Worm (Caenorhabditis elegans) whole organism, early embryonic: ENCODE data around the gene ZC412.10.
A peak's percentile ranks its signal among the peaks of the same experiment; 100 is the strongest.

Source experiments
- B0310.2 ChIP-seq: sonication (generic microtip); optimal IDR thresholded peaks from 2 replicates; lab custom pipeline; 2016; ENCODE audit warnings: mild to moderate bottlenecking, missing genetic modification characterization, missing compliant biosample characterization
- ama-1 ChIP-seq: fragments of 150-350 bp; optimal IDR thresholded peaks from 2 replicates; lab custom pipeline; 2014
- ceh-13 ChIP-seq: fragments of 200-800 bp; sonication (Bioruptor generic); optimal IDR thresholded peaks from 2 replicates; lab custom pipeline; 2018; ENCODE audit warnings: mild to moderate bottlenecking, missing genetic modification characterization, missing compliant biosample characterization
- ets-7 ChIP-seq: sonication (generic microtip); optimal IDR thresholded peaks from 2 replicates; lab custom pipeline; 2016; ENCODE audit warnings: missing genotype, missing genetic modification characterization, missing compliant biosample characterization
- flt-1 ChIP-seq: fragments of 200-800 bp; sonication (Bioruptor generic); IDR thresholded peaks from 2 replicates; pipeline ENCODE4 v1.3.6; 2022; ENCODE audit warnings: missing genetic modification characterization, missing compliant biosample characterization
- hmbx-1 ChIP-seq: sonication (generic microtip); optimal IDR thresholded peaks from 2 replicates; lab custom pipeline; 2016; ENCODE audit warnings: mild to moderate bottlenecking, missing genetic modification characterization, missing compliant biosample characterization
- pes-1 ChIP-seq: fragments of 200-800 bp; sonication (Bioruptor generic); IDR thresholded peaks from 2 replicates; pipeline ENCODE4 v1.3.6; 2022; ENCODE audit warnings: missing genetic modification reagents, missing genetic modification characterization, missing compliant biosample characterization
- scrt-1 ChIP-seq: fragments of 200-800 bp; sonication (Bioruptor generic); IDR thresholded peaks from 2 replicates; pipeline ENCODE4 v1.3.6; 2022; ENCODE audit warnings: missing genetic modification characterization, missing compliant biosample characterization
- tbx-37 ChIP-seq: fragments of 200-800 bp; sonication (Bioruptor generic); conservative IDR thresholded peaks from 2 replicates; pipeline ENCODE4 v1.3.6; 2022; ENCODE audit warnings: missing genetic modification reagents, missing genetic modification characterization, missing compliant biosample characterization

DNA sequence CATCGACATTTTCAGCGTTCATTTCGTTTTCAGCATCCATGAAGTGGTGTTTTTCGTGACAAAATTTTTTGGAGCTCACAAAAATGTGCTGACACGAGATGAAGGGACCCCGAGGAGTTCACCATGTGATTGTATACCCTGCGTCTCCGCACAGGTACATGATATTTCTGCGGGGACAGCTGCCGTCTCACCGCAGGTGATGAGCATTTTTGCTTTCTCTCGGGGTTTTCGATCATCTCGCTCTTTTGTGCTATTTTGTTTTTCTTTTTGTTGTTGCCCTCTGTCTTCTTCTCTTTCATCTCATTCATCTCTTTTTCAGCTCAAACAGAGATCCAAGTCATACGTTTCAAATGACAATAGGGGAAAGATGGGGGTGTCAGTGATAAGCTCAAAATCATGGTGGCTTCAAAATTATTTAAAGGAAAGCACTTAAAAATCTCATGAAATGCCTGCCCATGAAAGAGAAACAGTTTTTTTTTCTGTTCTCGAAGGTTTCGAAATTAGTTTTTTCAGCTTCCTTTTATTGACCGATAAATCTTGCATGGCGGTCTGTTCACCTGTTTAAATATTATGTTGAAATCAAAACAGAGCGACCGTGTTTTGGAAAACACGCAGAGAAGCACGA lies 29.2 kb downstream of the ZC412.10 start, which contains the start of gene ret-1:
- TF ChIP-seq ets-7 (tag; lab: Kevin White, UChicago): no peak
- TF ChIP-seq flt-1 (GFP tag; lab: Robert Waterston, UW): no peak
- no peak for TF ChIP-seq ama-1 (lab: Kevin White, UChicago)
- no peak for TF ChIP-seq pes-1
- no peak for TF ChIP-seq ceh-13 (GFP tag; lab: Kevin White, UChicago)
- TF ChIP-seq tbx-37: 0 out of 2 replicates have a peak, but pooled peaks have one; percentile 11
- no peak for TF ChIP-seq scrt-1 (GFP tag; lab: Robert Waterston, UW)
- no peak for TF ChIP-seq hmbx-1
- TF ChIP-seq B0310.2 (tag; lab: Kevin White, UChicago): no peak
